Worm (Caenorhabditis elegans) whole organism, L4/young adult: ENCODE measurements around the gene Y56A3A.16.

ENCODE experiments used
- W03F9.2 ChIP-seq: fragments of 150-350 bp; optimal IDR thresholded peaks from 2 replicates; lab custom pipeline; 2014; ENCODE audit warnings: missing biosample characterization, missing genetic modification characterization
- him-1 ChIP-seq: sonication (generic microtip); optimal IDR thresholded peaks from 2 replicates; lab custom pipeline; 2016; ENCODE audit warnings: missing genotype, missing genetic modification reagents, missing genetic modification characterization, missing compliant biosample characterization

DNA sequence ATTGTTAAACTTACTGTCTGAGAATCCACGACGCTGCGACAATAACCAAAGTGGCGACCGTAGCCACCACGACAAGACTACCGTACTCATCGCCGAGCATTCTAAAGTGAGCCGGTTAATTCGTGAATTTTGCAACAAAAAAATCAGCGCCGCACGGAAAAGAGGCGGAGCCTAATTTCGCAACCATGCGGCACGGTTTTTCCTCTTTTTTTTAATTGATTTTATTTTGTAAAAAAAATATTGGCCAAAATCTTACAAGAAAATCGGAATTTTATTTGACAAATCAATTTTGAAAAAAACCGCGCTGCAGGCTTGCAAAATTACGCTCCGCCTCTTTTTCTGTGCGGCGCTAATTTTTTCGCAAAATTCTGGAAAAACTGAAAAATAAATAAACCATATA, 19.4 kb upstream of the Y56A3A.16 start, which contains the start of gene dolk-1:
- no peak for TF ChIP-seq him-1 (tag; lab: Kevin White, UChicago)
- no peak for TF ChIP-seq W03F9.2 (tag; lab: Kevin White, UChicago)
